Worm (Caenorhabditis elegans) whole organism, L2 larva: ENCODE results near the gene C07H4.1.

ENCODE experiments used
- C34F6.9 ChIP-seq: fragments of 150-350 bp; optimal IDR thresholded peaks from 2 replicates; lab custom pipeline; 2014; ENCODE audit warnings: missing biosample characterization, missing genetic modification characterization
- F13H6.1 ChIP-seq: sonication (generic microtip); optimal IDR thresholded peaks from 2 replicates; lab custom pipeline; 2016; ENCODE audit warnings: missing genetic modification characterization, missing compliant biosample characterization
- R02D3.7 ChIP-seq: fragments of 150-350 bp; optimal IDR thresholded peaks from 2 replicates; lab custom pipeline; 2014; ENCODE audit warnings: missing biosample characterization, missing genetic modification characterization
- Y55F3AM.14 ChIP-seq: fragments of 200-800 bp; sonication (Bioruptor generic); optimal IDR thresholded peaks from 2 replicates; lab custom pipeline; 2018; ENCODE audit warnings: mild to moderate bottlenecking, missing genetic modification characterization, missing compliant biosample characterization
- aly-2 ChIP-seq: fragments of 150-350 bp; optimal IDR thresholded peaks from 2 replicates; lab custom pipeline; 2014; ENCODE audit warnings: missing biosample characterization, missing genetic modification characterization
- ama-1 ChIP-seq: fragments of 150-350 bp; optimal IDR thresholded peaks from 2 replicates; lab custom pipeline; 2018; ENCODE audit warnings: inconsistent platforms
- blmp-1 ChIP-seq: sonication (generic microtip); optimal IDR thresholded peaks from 2 replicates; lab custom pipeline; 2017; ENCODE audit warnings: missing genetic modification characterization, mild to moderate bottlenecking, missing compliant biosample characterization, antibody characterized with exemption, moderate library complexity; ENCODE audit not compliant: insufficient read depth
- ceh-16 ChIP-seq: fragments of 150-350 bp; optimal IDR thresholded peaks from 2 replicates; lab custom pipeline; 2014; ENCODE audit warnings: missing biosample characterization, missing genetic modification characterization
- ceh-82 ChIP-seq: fragments of 150-350 bp; optimal IDR thresholded peaks from 2 replicates; lab custom pipeline; 2014; ENCODE audit warnings: missing biosample characterization, missing genetic modification characterization
- crh-2 ChIP-seq: sonication (generic microtip); optimal IDR thresholded peaks from 2 replicates; lab custom pipeline; 2017; ENCODE audit warnings: missing biosample characterization, missing genetic modification characterization
- egl-27 ChIP-seq: sonication (generic microtip); optimal IDR thresholded peaks from 3 replicates; lab custom pipeline; 2017; ENCODE audit warnings: missing biosample characterization, missing genetic modification reagents, missing genetic modification characterization
- elt-1 ChIP-seq: fragments of 150-350 bp; optimal IDR thresholded peaks from 2 replicates; lab custom pipeline; 2014; ENCODE audit warnings: missing biosample characterization, missing genetic modification characterization
- elt-3 ChIP-seq: sonication (generic microtip); optimal IDR thresholded peaks from 2 replicates; lab custom pipeline; 2017; ENCODE audit warnings: missing biosample characterization, missing genetic modification characterization
- fos-1 ChIP-seq: fragments of 150-350 bp; optimal IDR thresholded peaks from 2 replicates; lab custom pipeline; 2014; ENCODE audit warnings: missing biosample characterization, missing genetic modification characterization
- gmeb-1 ChIP-seq: fragments of 150-350 bp; optimal IDR thresholded peaks from 2 replicates; lab custom pipeline; 2014; ENCODE audit warnings: missing biosample characterization, missing genetic modification characterization
- lin-13 ChIP-seq: fragments of 150-350 bp; optimal IDR thresholded peaks from 2 replicates; lab custom pipeline; 2014; ENCODE audit warnings: missing biosample characterization, missing genetic modification reagents, missing genetic modification characterization
- lin-39 ChIP-seq: fragments of 150-350 bp; optimal IDR thresholded peaks from 2 replicates; lab custom pipeline; 2014; ENCODE audit warnings: missing biosample characterization, missing genetic modification reagents, missing genetic modification characterization
- lsy-2 ChIP-seq, 2 experiments: fragments of 150-350 bp in 1 of 2; sonication (generic microtip) in 1 of 2; optimal IDR thresholded peaks; 2 replicates each; lab custom pipeline; 2014 to 2017; ENCODE audit warnings: missing biosample characterization in 2 of 2, missing genetic modification characterization in 2 of 2
- mab-5 ChIP-seq: fragments of 150-350 bp; optimal IDR thresholded peaks from 2 replicates; lab custom pipeline; 2014; ENCODE audit warnings: missing biosample characterization, missing genetic modification characterization
- mbf-1 ChIP-seq: sonication (generic microtip); optimal IDR thresholded peaks from 2 replicates; lab custom pipeline; 2017; ENCODE audit warnings: missing biosample characterization, missing genetic modification characterization
- mdl-1 ChIP-seq, 2 experiments: fragments of 150-350 bp in 1 of 2; sonication (generic microtip) in 1 of 2; optimal IDR thresholded peaks; 2 replicates each; lab custom pipeline; 2017; ENCODE audit warnings: missing biosample characterization in 2 of 2, missing genetic modification characterization in 2 of 2
- nhr-10 ChIP-seq: sonication (generic microtip); optimal IDR thresholded peaks from 2 replicates; lab custom pipeline; 2017; ENCODE audit warnings: missing biosample characterization, missing genetic modification characterization
- nhr-11 ChIP-seq: fragments of 150-350 bp; optimal IDR thresholded peaks from 2 replicates; lab custom pipeline; 2014; ENCODE audit warnings: missing biosample characterization, missing genetic modification characterization
- nhr-12 ChIP-seq: fragments of 150-350 bp; optimal IDR thresholded peaks from 2 replicates; lab custom pipeline; 2014; ENCODE audit warnings: missing biosample characterization, missing genetic modification characterization
- nhr-129 ChIP-seq: fragments of 150-350 bp; optimal IDR thresholded peaks from 2 replicates; lab custom pipeline; 2014; ENCODE audit warnings: missing biosample characterization, missing genetic modification characterization
- nhr-21 ChIP-seq: fragments of 150-350 bp; optimal IDR thresholded peaks from 2 replicates; lab custom pipeline; 2014; ENCODE audit warnings: missing biosample characterization, missing genetic modification characterization
- nhr-23 ChIP-seq: fragments of 150-350 bp; optimal IDR thresholded peaks from 2 replicates; lab custom pipeline; 2014; ENCODE audit warnings: missing biosample characterization, missing genetic modification reagents, missing genetic modification characterization
- nhr-237 ChIP-seq: fragments of 150-350 bp; optimal IDR thresholded peaks from 2 replicates; lab custom pipeline; 2014; ENCODE audit warnings: missing biosample characterization, missing genetic modification characterization
- nhr-25 ChIP-seq: fragments of 150-350 bp; sonication (generic microtip); optimal IDR thresholded peaks from 3 replicates; lab custom pipeline; 2014; ENCODE audit warnings: missing biosample characterization, missing genetic modification characterization
- nhr-6 ChIP-seq: fragments of 150-350 bp; optimal IDR thresholded peaks from 2 replicates; lab custom pipeline; 2014; ENCODE audit warnings: missing biosample characterization, missing genetic modification characterization
- nhr-77 ChIP-seq: fragments of 150-350 bp; optimal IDR thresholded peaks from 2 replicates; lab custom pipeline; 2014; ENCODE audit warnings: missing biosample characterization, missing genetic modification characterization
- peb-1 ChIP-seq: fragments of 150-350 bp; optimal IDR thresholded peaks from 2 replicates; lab custom pipeline; 2014; ENCODE audit warnings: missing biosample characterization, missing genetic modification characterization
- sem-4 ChIP-seq: fragments of 150-350 bp; optimal IDR thresholded peaks from 2 replicates; lab custom pipeline; 2014; ENCODE audit warnings: missing biosample characterization, missing genetic modification reagents, missing genetic modification characterization
- skn-1 ChIP-seq: sonication (generic microtip); optimal IDR thresholded peaks from 2 replicates; lab custom pipeline; 2017; ENCODE audit warnings: missing biosample characterization, missing genetic modification characterization
- sma-3 ChIP-seq: sonication (generic microtip); optimal IDR thresholded peaks from 2 replicates; lab custom pipeline; 2016; ENCODE audit warnings: missing genetic modification reagents, missing genetic modification characterization, missing compliant biosample characterization
- sma-9 ChIP-seq, 2 experiments: fragments of 150-350 bp in 1 of 2; sonication (generic microtip) in 1 of 2; optimal IDR thresholded peaks; 2 replicates each; lab custom pipeline; 2014 to 2016; ENCODE audit warnings: missing genetic modification characterization in 2 of 2, mild to moderate bottlenecking in 1 of 2, missing biosample characterization in 1 of 2, missing compliant biosample characterization in 1 of 2, missing genetic modification reagents in 1 of 2, moderate library complexity in 1 of 2
- snpc-4 ChIP-seq: fragments of 150-350 bp; optimal IDR thresholded peaks from 2 replicates; lab custom pipeline; 2014; ENCODE audit warnings: missing biosample characterization, missing genetic modification characterization
- unc-39 ChIP-seq: fragments of 150-350 bp; optimal IDR thresholded peaks from 2 replicates; lab custom pipeline; 2014; ENCODE audit warnings: missing biosample characterization, missing genetic modification characterization
- unc-55 ChIP-seq: fragments of 150-350 bp; sonication (generic microtip); optimal IDR thresholded peaks from 3 replicates; lab custom pipeline; 2014; ENCODE audit warnings: missing biosample characterization, missing genetic modification reagents, missing genetic modification characterization
- unc-62 ChIP-seq: fragments of 150-350 bp; optimal IDR thresholded peaks from 2 replicates; lab custom pipeline; 2014; ENCODE audit warnings: missing biosample characterization, missing genetic modification reagents, missing genetic modification characterization
- zag-1 ChIP-seq: fragments of 150-350 bp; optimal IDR thresholded peaks from 2 replicates; lab custom pipeline; 2014; ENCODE audit warnings: missing biosample characterization, missing genetic modification characterization
- ztf-1 ChIP-seq: fragments of 200-800 bp; sonication (Bioruptor generic); conservative IDR thresholded peaks from 2 replicates; pipeline ENCODE4 v1.3.6; 2022; ENCODE audit warnings: missing genetic modification characterization, missing compliant biosample characterization
- ztf-11 ChIP-seq: sonication (generic microtip); optimal IDR thresholded peaks from 2 replicates; lab custom pipeline; 2017; ENCODE audit warnings: missing biosample characterization, missing genetic modification characterization
- ztf-4 ChIP-seq: fragments of 150-350 bp; optimal IDR thresholded peaks from 2 replicates; lab custom pipeline; 2014; ENCODE audit warnings: missing biosample characterization, missing genetic modification characterization

C07H4.1 gene

ce11 chrII:9115644-9116043 lies 22.2 kb upstream of the C07H4.1 start:
- TF ChIP-seq sma-9 (GFP tag; optimal IDR thresholded peaks at IDR 0.05; lab: Kevin White, UChicago) (peak; percentile 37), sma-9 (tag; optimal IDR thresholded peaks at IDR 0.05; lab: Kevin White, UChicago) (no peak), nhr-25 (no peak), crh-2 (peak; percentile 32), R02D3.7 (tag; lab: Kevin White, UChicago) (no peak), ceh-82 (tag; lab: Kevin White, UChicago) (no peak), blmp-1 (tag; lab: Kevin White, UChicago) (no peak), unc-62 (no peak), nhr-21 (tag; lab: Kevin White, UChicago) (peak; percentile 58), aly-2 (tag; lab: Kevin White, UChicago) (no peak), lsy-2 (tag; optimal IDR thresholded peaks at IDR 0.05; lab: Kevin White, UChicago) (peak in 1 of 2 experiments; percentile 43), unc-39 (tag; lab: Kevin White, UChicago) (no peak), nhr-129 (tag; lab: Kevin White, UChicago) (no peak), snpc-4 (no peak), sma-3 (no peak)

- TF ChIP-seq blmp-1 (tag; lab: Kevin White, UChicago) (no peak), elt-1 (tag; lab: Kevin White, UChicago) (no peak), nhr-12 (tag; lab: Kevin White, UChicago) (no peak), ztf-1 (no peak), mbf-1 (tag; lab: Kevin White, UChicago) (no peak)
These were observed 21.5 kb upstream of the C07H4.1 start for ce11 chrII:9114972-9115371.

- peak; percentile 36 for TF ChIP-seq F13H6.1 (tag; lab: Kevin White, UChicago)
- TF ChIP-seq nhr-237 (tag; lab: Kevin White, UChicago): no peak
- peak; percentile 41 for TF ChIP-seq crh-2
- TF ChIP-seq nhr-23 (tag; lab: Kevin White, UChicago): no peak
- no peak for TF ChIP-seq ama-1 (lab: Kevin White, UChicago)
- peak; percentile 46 for TF ChIP-seq sma-9 (GFP tag; optimal IDR thresholded peaks at IDR 0.05; lab: Kevin White, UChicago)
- TF ChIP-seq sma-9 (tag; optimal IDR thresholded peaks at IDR 0.05; lab: Kevin White, UChicago): no peak
- TF ChIP-seq lsy-2 (tag; optimal IDR thresholded peaks at IDR 0.05; lab: Kevin White, UChicago): no peak
- peak; percentile 68 for TF ChIP-seq fos-1 (tag; lab: Kevin White, UChicago)
- TF ChIP-seq blmp-1 (tag; lab: Kevin White, UChicago): peak; percentile 69
These were observed 20.3 kb upstream of the C07H4.1 start for ce11 chrII:9113759-9114158.

- TF ChIP-seq mbf-1 (tag; lab: Kevin White, UChicago): no peak
- no peak for TF ChIP-seq skn-1 (tag; lab: Kevin White, UChicago)
- peak; percentile 51 for TF ChIP-seq nhr-237 (tag; lab: Kevin White, UChicago)
- no peak for TF ChIP-seq elt-1 (tag; lab: Kevin White, UChicago)
- peak; percentile 93 for TF ChIP-seq nhr-129 (tag; lab: Kevin White, UChicago)
- no peak for TF ChIP-seq peb-1
- TF ChIP-seq mdl-1 (tag; optimal IDR thresholded peaks at IDR 0.05; lab: Kevin White, UChicago): peak; percentile 22 to 70
- no peak for TF ChIP-seq nhr-23 (tag; lab: Kevin White, UChicago)
- TF ChIP-seq mab-5 (tag; lab: Kevin White, UChicago): peak; percentile 12
- peak; percentile 73 for TF ChIP-seq gmeb-1 (tag; lab: Kevin White, UChicago)
- peak; percentile 80 for TF ChIP-seq nhr-6 (tag; lab: Kevin White, UChicago)
- TF ChIP-seq nhr-12 (tag; lab: Kevin White, UChicago): no peak
- TF ChIP-seq sem-4 (tag; lab: Kevin White, UChicago): peak; percentile 88
- TF ChIP-seq unc-62: peak; percentile 11
- TF ChIP-seq Y55F3AM.14 (GFP tag; lab: Kevin White, UChicago): peak; percentile 36
- peak; percentile 94 for TF ChIP-seq ztf-4 (tag; lab: Kevin White, UChicago)
- no peak for TF ChIP-seq ama-1 (lab: Kevin White, UChicago)
- TF ChIP-seq fos-1 (tag; lab: Kevin White, UChicago): peak; percentile 100
- peak; percentile 84 for TF ChIP-seq sma-9 (GFP tag; optimal IDR thresholded peaks at IDR 0.05; lab: Kevin White, UChicago)
- no peak for TF ChIP-seq sma-9 (tag; optimal IDR thresholded peaks at IDR 0.05; lab: Kevin White, UChicago)
- no peak for TF ChIP-seq R02D3.7 (tag; lab: Kevin White, UChicago)
- TF ChIP-seq crh-2: peak; percentile 88
- peak; percentile 6 for TF ChIP-seq nhr-77 (tag; lab: Kevin White, UChicago)
- TF ChIP-seq ztf-11 (tag; lab: Kevin White, UChicago): no peak
- no peak for TF ChIP-seq lin-39 (tag; lab: Kevin White, UChicago)
- peak; percentile 93 for TF ChIP-seq nhr-21 (tag; lab: Kevin White, UChicago)
- peak; percentile 90 for TF ChIP-seq egl-27 (tag; lab: Kevin White, UChicago)
- TF ChIP-seq nhr-10: no peak
- TF ChIP-seq zag-1 (tag; lab: Kevin White, UChicago): peak; percentile 13
- TF ChIP-seq ztf-1: no peak
- peak; percentile 73 for TF ChIP-seq lin-13 (GFP tag; lab: Kevin White, UChicago)
- TF ChIP-seq unc-55: peak; percentile 91
- no peak for TF ChIP-seq elt-3
- TF ChIP-seq ceh-82 (tag; lab: Kevin White, UChicago): peak; percentile 18
- TF ChIP-seq C34F6.9: peak; percentile 98
- TF ChIP-seq snpc-4: peak; percentile 43
- TF ChIP-seq blmp-1 (tag; lab: Kevin White, UChicago): peak; percentile 67
- TF ChIP-seq lsy-2 (tag; optimal IDR thresholded peaks at IDR 0.05; lab: Kevin White, UChicago): peak; percentile 68 to 91
- TF ChIP-seq ceh-16 (tag; lab: Kevin White, UChicago): peak; percentile 51
- no peak for TF ChIP-seq nhr-11 (tag; lab: Kevin White, UChicago)
These were observed 19.4 kb upstream of the C07H4.1 start, which contains the start of gene jun-1 for ce11 chrII:9112851-9113250. jun-1 (plus strand) TSS chrII:9113157.
